Worm (Caenorhabditis elegans): Measurements from ENCODE around the gene R10E4.1.
A peak's percentile ranks its signal among the peaks of the same experiment; 100 is the strongest.

R10E4.1 gene

ce11 chrIII:4284732-4285165 is 15.2 kb downstream of the R10E4.1 start (continued):
- TF ChIP-seq bed-2 (GFP tag; IDR thresholded peaks at IDR 0.05), result no peak
- no peak for TF ChIP-seq ekl-4 (GFP tag; IDR thresholded peaks at IDR 0.05)
- no peak for TF ChIP-seq nfya-1 (tag; optimal IDR thresholded peaks at IDR 0.05; ENCODE audit: borderline replicate concordance, insufficient read depth)
- TF ChIP-seq F23B12.7 (tag; optimal IDR thresholded peaks at IDR 0.05; ENCODE audit: insufficient read depth), result no peak
- TF ChIP-seq F37B4.10 (GFP tag; IDR thresholded peaks at IDR 0.05), result no peak
- peak; percentile 88 for TF ChIP-seq nhr-80 (tag; optimal IDR thresholded peaks at IDR 0.05)
- no peak for TF ChIP-seq attf-3 (GFP tag; conservative IDR thresholded peaks at IDR 0.05)
- peak; percentile 40 for TF ChIP-seq ets-4 (GFP tag; optimal IDR thresholded peaks at IDR 0.05)
- TF ChIP-seq C17E4.6 (GFP tag; IDR thresholded peaks at IDR 0.05), result no peak
- TF ChIP-seq ceh-91 (GFP tag; IDR thresholded peaks at IDR 0.05), result no peak
- no peak for TF ChIP-seq B0019.2 (GFP tag; conservative IDR thresholded peaks at IDR 0.05)
- TF ChIP-seq nhr-179 (tag; optimal IDR thresholded peaks at IDR 0.05), result no peak
- no peak for TF ChIP-seq dpl-1 (GFP tag; optimal IDR thresholded peaks at IDR 0.05)
- TF ChIP-seq zim-3 (tag; optimal IDR thresholded peaks at IDR 0.05), result no peak
- TF ChIP-seq Y53G8AR.9 (GFP tag; conservative IDR thresholded peaks at IDR 0.05), result no peak
- peak; percentile 78 for TF ChIP-seq dox-1 (GFP tag; IDR thresholded peaks at IDR 0.05)
- TF ChIP-seq madf-8 (GFP tag; conservative IDR thresholded peaks at IDR 0.05), result no peak
- TF ChIP-seq Y79H2A.3 (GFP tag; conservative IDR thresholded peaks at IDR 0.05), result no peak
- no peak for TF ChIP-seq F57C9.4 (tag; optimal IDR thresholded peaks at IDR 0.05)
- peak; percentile 54 for TF ChIP-seq nhr-90 (tag; optimal IDR thresholded peaks at IDR 0.05)
- no peak for TF ChIP-seq sea-2 (GFP tag; IDR thresholded peaks at IDR 0.05)
- peak; percentile 51 for TF ChIP-seq ceh-27 (GFP tag; optimal IDR thresholded peaks at IDR 0.05)
- no peak for TF ChIP-seq aptf-2 (GFP tag; conservative IDR thresholded peaks at IDR 0.05)
- TF ChIP-seq lsy-27 (tag; optimal IDR thresholded peaks at IDR 0.05; ENCODE audit: borderline replicate concordance, insufficient read depth), result no peak
- TF ChIP-seq rcor-1 (GFP tag; IDR thresholded peaks at IDR 0.05), result 0 out of 2 replicates have a peak, but pooled peaks have one; percentile 10
- TF ChIP-seq ceh-79 (tag; optimal IDR thresholded peaks at IDR 0.05), result no peak
- TF ChIP-seq xnd-1 (tag; optimal IDR thresholded peaks at IDR 0.05), result no peak
- TF ChIP-seq zfh-2 (GFP tag; conservative IDR thresholded peaks at IDR 0.05), result peak; percentile 73
- TF ChIP-seq snpc-1.3 (tag; optimal IDR thresholded peaks at IDR 0.05; ENCODE audit: insufficient read depth), result no peak
- TF ChIP-seq ztf-26 (tag; optimal IDR thresholded peaks at IDR 0.05), result peak; percentile 75
- TF ChIP-seq snpc-3.4 (tag; optimal IDR thresholded peaks at IDR 0.05), result no peak
- no peak for TF ChIP-seq lsl-1 (GFP tag; optimal IDR thresholded peaks at IDR 0.05)
- TF ChIP-seq madf-6 (GFP tag; IDR thresholded peaks at IDR 0.05), result no peak
- TF ChIP-seq ztf-6 (GFP tag; IDR thresholded peaks at IDR 0.05), result no peak
- no peak for TF ChIP-seq Y53F4B.3 (GFP tag; IDR thresholded peaks at IDR 0.05)
- TF ChIP-seq unc-130 (GFP tag; optimal IDR thresholded peaks at IDR 0.05), result no peak
- TF ChIP-seq cebp-2 (GFP tag; IDR thresholded peaks at IDR 0.05), result no peak
- 0 out of 2 replicates have a peak, but pooled peaks have one; percentile 60 for TF ChIP-seq let-526 (GFP tag; IDR thresholded peaks at IDR 0.05)
- no peak for TF ChIP-seq ztf-25 (GFP tag; IDR thresholded peaks at IDR 0.05)
- no peak for TF ChIP-seq hmg-20 (GFP tag; IDR thresholded peaks at IDR 0.05)
- no peak for TF ChIP-seq ceh-100 (GFP tag; IDR thresholded peaks at IDR 0.05)
- TF ChIP-seq lin-40 (tag; optimal IDR thresholded peaks at IDR 0.05), result peak; percentile 77
- TF ChIP-seq F57A8.1 (GFP tag; optimal IDR thresholded peaks at IDR 0.05), result no peak
- peak; percentile 43 for TF ChIP-seq tbp1 (GFP tag; optimal IDR thresholded peaks at IDR 0.05)
- no peak for TF ChIP-seq T26A5.8 (tag; optimal IDR thresholded peaks at IDR 0.05)
- TF ChIP-seq cebp-1 (GFP tag; IDR thresholded peaks at IDR 0.05), result no peak
- peak; percentile 77 for TF ChIP-seq cebp-1 (tag; optimal IDR thresholded peaks at IDR 0.05)
- no peak for TF ChIP-seq lin-26 (GFP tag; IDR thresholded peaks at IDR 0.05)
- no peak for TF ChIP-seq ceh-40 (GFP tag; IDR thresholded peaks at IDR 0.05)

Data from whole organism, young adult.